Fruit fly (Drosophila melanogaster): ENCODE results near the gene CG7560.

The CG7560 gene

DNA sequence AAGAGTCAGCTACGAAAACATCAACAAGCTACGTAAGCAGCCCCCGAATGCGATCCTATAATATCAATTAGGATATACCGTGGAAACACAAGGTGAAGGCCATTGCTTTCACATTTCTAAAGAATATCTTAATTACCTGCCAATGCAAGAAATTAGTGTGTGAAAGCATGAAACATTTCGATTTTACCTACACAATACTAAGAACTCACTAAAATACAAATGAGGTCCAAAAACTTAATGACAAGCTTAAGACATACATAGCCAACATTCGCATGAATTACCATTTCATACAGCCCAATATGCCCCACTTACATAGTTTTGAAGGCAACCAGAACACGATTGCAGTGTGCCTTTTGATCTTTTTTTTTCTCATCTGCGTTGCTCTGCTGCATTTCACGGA lies 4.7 kb downstream of the CG7560 start (continued):
- TF ChIP-seq gfzf (GFP tag; optimal IDR thresholded peaks at IDR 0.05), result no peak
- TF ChIP-seq schlank (tag; optimal IDR thresholded peaks at IDR 0.05), result no peak
- peak; percentile 0 for TF ChIP-seq tx (GFP tag; optimal IDR thresholded peaks at IDR 0.05)
- peak; percentile 22 for TF ChIP-seq CG7839 (tag; optimal IDR thresholded peaks at IDR 0.05)
- no peak for TF ChIP-seq Trl (optimal IDR thresholded peaks at IDR 0.05)
- no peak for TF ChIP-seq Trl (GFP tag; optimal IDR thresholded peaks at IDR 0.05)
- no peak for TF ChIP-seq gcm (GFP tag; optimal IDR thresholded peaks at IDR 0.05)
- TF ChIP-seq CG18764 (GFP tag; optimal IDR thresholded peaks at IDR 0.05), result peak; percentile 23

DNA sequence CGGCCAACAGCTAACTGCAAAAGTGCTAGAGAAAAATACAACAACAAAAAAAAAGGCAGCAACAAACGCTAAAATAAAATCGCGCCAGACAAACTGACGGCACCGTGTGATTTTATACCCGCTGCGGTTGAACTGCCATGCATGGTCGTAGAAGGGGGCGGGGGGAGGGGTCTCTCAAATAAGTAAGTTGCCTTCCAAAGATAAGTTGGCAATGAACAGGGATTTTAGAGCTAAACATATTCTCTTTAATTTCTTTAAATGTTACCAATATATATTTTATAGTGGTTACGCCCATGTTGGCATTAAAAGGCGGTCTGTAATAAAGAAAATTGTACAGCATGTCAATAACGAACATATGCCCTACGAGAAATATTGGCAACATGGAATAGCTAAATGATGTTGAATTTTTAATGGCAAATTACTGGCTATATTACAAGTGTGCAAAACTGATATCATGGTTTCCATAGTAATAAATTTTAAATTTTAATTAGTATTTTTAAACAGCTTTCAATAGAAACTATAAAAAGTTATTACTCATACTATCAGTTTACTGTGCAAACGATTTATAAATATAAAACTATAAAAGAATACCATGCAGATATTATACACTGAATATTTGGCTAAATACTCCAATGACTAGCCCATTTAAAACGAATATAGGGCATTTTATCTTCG lies 6.4 kb downstream of the CG7560 start:
- TF ChIP-seq CG7556 (GFP tag; optimal IDR thresholded peaks at IDR 0.05) (peak; percentile 52), CG12744 (GFP tag; optimal IDR thresholded peaks at IDR 0.05) (peak; percentile 17), CG18476 (GFP tag; optimal IDR thresholded peaks at IDR 0.05) (no peak), tin (GFP tag; optimal IDR thresholded peaks at IDR 0.05) (peak; percentile 38), CG11504 (tag; optimal IDR thresholded peaks at IDR 0.05) (peak; percentile 83), CG9727 (GFP tag; optimal IDR thresholded peaks at IDR 0.05) (peak; percentile 33), fu2 (GFP tag; optimal IDR thresholded peaks at IDR 0.05) (peak; percentile 48), Doc3 (GFP tag; IDR thresholded peaks at IDR 0.05; ENCODE audit: partially characterized antibody) (no peak), dati (GFP tag; IDR thresholded peaks at IDR 0.05) (no peak), CG4820 (GFP tag; optimal IDR thresholded peaks at IDR 0.05) (no peak), CG12769 (tag; optimal IDR thresholded peaks at IDR 0.05) (peak; percentile 87), CG11695 (GFP tag; IDR thresholded peaks at IDR 0.05) (0 out of 3 replicates have a peak, but pooled peaks have one; percentile 52), Optix (GFP tag; IDR thresholded peaks at IDR 0.05) (peak; percentile 81), CG4424 (GFP tag; optimal IDR thresholded peaks at IDR 0.05) (peak; percentile 62), zen (tag; optimal IDR thresholded peaks at IDR 0.05) (peak; percentile 68), CG11456 (GFP tag; IDR thresholded peaks at IDR 0.05) (peak; percentile 82), CG15011 (GFP tag; optimal IDR thresholded peaks at IDR 0.05) (peak; percentile 57), NFAT (GFP tag; IDR thresholded peaks at IDR 0.05) (peak; percentile 42; the same call in 1 of the 2 replicates), sug (tag; optimal IDR thresholded peaks at IDR 0.05) (peak; percentile 45), z (GFP tag; IDR thresholded peaks at IDR 0.05) (0 out of 3 replicates have a peak, but pooled peaks have one; percentile 26), D19B (GFP tag; optimal IDR thresholded peaks at IDR 0.05) (peak; percentile 28), CG5180 (GFP tag; optimal IDR thresholded peaks at IDR 0.05) (no peak), CG15514 (GFP tag; optimal IDR thresholded peaks at IDR 0.05) (peak; percentile 22), dimm (GFP tag; IDR thresholded peaks at IDR 0.05) (peak; percentile 75), YL-1 (GFP tag; optimal IDR thresholded peaks at IDR 0.05) (no peak), Eip74EF (GFP tag; optimal IDR thresholded peaks at IDR 0.05) (no peak), sc (optimal IDR thresholded peaks at IDR 0.05) (no peak), sc (GFP tag; optimal IDR thresholded peaks at IDR 0.05) (peak; percentile 14), Blimp-1 (GFP tag; optimal IDR thresholded peaks at IDR 0.05) (peak; percentile 33), HHEX (GFP tag; optimal IDR thresholded peaks at IDR 0.05) (peak; percentile 66), CG3995 (GFP tag; optimal IDR thresholded peaks at IDR 0.05) (peak; percentile 27), CG3281 (GFP tag; optimal IDR thresholded peaks at IDR 0.05) (peak; percentile 42), CG1233 (GFP tag; optimal IDR thresholded peaks at IDR 0.05) (peak; percentile 49), CG14860 (GFP tag; IDR thresholded peaks at IDR 0.05; ENCODE audit: partially characterized antibody) (no peak), cg (GFP tag; optimal IDR thresholded peaks at IDR 0.05) (no peak), fd3F (GFP tag; optimal IDR thresholded peaks at IDR 0.05) (peak; percentile 77), CG17359 (tag; optimal IDR thresholded peaks at IDR 0.05) (peak; percentile 83), gro (GFP tag; optimal IDR thresholded peaks at IDR 0.05) (peak; percentile 44), CG14965 (GFP tag; optimal IDR thresholded peaks at IDR 0.05; ENCODE audit: borderline replicate concordance) (no peak), al (GFP tag; IDR thresholded peaks at IDR 0.05) (peak; percentile 66)
